Fruit fly (Drosophila melanogaster) whole organism, pupa: ENCODE data around the gene CG31286.
A peak's percentile ranks its signal among the peaks of the same experiment; 100 is the strongest.

Experiments
- CG10348 ChIP-seq: fragments of 200-800 bp; sonication (Bioruptor generic); IDR thresholded peaks from 2 replicates; pipeline ENCODE4 v1.3.6; 2022; ENCODE audit warnings: missing biosample characterization, missing genetic modification characterization
- CG12605 ChIP-seq: fragments of 200-800 bp; sonication (Bioruptor generic); IDR thresholded peaks from 2 replicates; pipeline ENCODE4 v1.3.6; 2022; ENCODE audit warnings: missing biosample characterization, missing genetic modification characterization
- CG13204 ChIP-seq: fragments of 200-800 bp; sonication (Bioruptor generic); optimal IDR thresholded peaks from 2 replicates; lab custom pipeline; 2018; ENCODE audit warnings: missing biosample characterization, mild to moderate bottlenecking, missing genetic modification characterization, moderate library complexity
- CG14655 ChIP-seq: fragments of 200-800 bp; sonication (Bioruptor generic); optimal IDR thresholded peaks from 3 replicates; lab custom pipeline; 2017; ENCODE audit warnings: mild to moderate bottlenecking, missing biosample characterization, missing genetic modification reagents, missing genetic modification characterization
- CG15710 ChIP-seq: fragments of 200-800 bp; sonication (Bioruptor generic); optimal IDR thresholded peaks from 2 replicates; lab custom pipeline; 2018; ENCODE audit warnings: missing biosample characterization, mild to moderate bottlenecking, missing genetic modification characterization, moderate library complexity
- CG17806 ChIP-seq: fragments of 200-800 bp; sonication (Bioruptor generic); optimal IDR thresholded peaks from 2 replicates; lab custom pipeline; 2018; ENCODE audit warnings: missing biosample characterization, mild to moderate bottlenecking, missing genetic modification characterization, moderate library complexity
- CG32121 ChIP-seq: fragments of 200-800 bp; sonication (Bioruptor generic); IDR thresholded peaks from 2 replicates; pipeline ENCODE4 v1.3.6; 2022; ENCODE audit warnings: missing biosample characterization, missing genetic modification characterization
- CG34367 ChIP-seq: fragments of 200-800 bp; sonication (Bioruptor generic); optimal IDR thresholded peaks from 2 replicates; lab custom pipeline; 2018; ENCODE audit warnings: missing biosample characterization, mild to moderate bottlenecking, missing genetic modification characterization
- CG4496 ChIP-seq: fragments of 200-800 bp; sonication (Bioruptor generic); IDR thresholded peaks from 3 replicates; pipeline ENCODE4 v1.3.6; 2022; ENCODE audit warnings: missing biosample characterization, missing genetic modification characterization
- CG8159 ChIP-seq: fragments of 200-800 bp; sonication (Bioruptor generic); optimal IDR thresholded peaks from 3 replicates; lab custom pipeline; 2018; ENCODE audit warnings: missing biosample characterization, mild to moderate bottlenecking, missing genetic modification characterization, moderate library complexity
- CG8301 ChIP-seq: fragments of 200-800 bp; sonication (Bioruptor generic); optimal IDR thresholded peaks from 2 replicates; lab custom pipeline; 2018; ENCODE audit warnings: missing biosample characterization, mild to moderate bottlenecking, missing genetic modification characterization
- CG9948 ChIP-seq: fragments of 200-800 bp; sonication (Bioruptor generic); optimal IDR thresholded peaks from 2 replicates; lab custom pipeline; 2018; ENCODE audit warnings: missing biosample characterization, mild to moderate bottlenecking, missing genetic modification characterization, moderate library complexity
- D1 ChIP-seq: fragments of 200-800 bp; sonication (Bioruptor generic); optimal IDR thresholded peaks from 2 replicates; lab custom pipeline; 2018; ENCODE audit warnings: missing biosample characterization, mild to moderate bottlenecking, missing genetic modification characterization, moderate library complexity
- EcR ChIP-seq: fragments of 200-800 bp; sonication (Bioruptor generic); optimal IDR thresholded peaks from 3 replicates; lab custom pipeline; 2019; ENCODE audit warnings: missing biosample characterization, missing genetic modification characterization, mild to moderate bottlenecking, moderate library complexity, missing genetic modification reagents
- Ets98B ChIP-seq: fragments of 200-800 bp; sonication (Bioruptor generic); IDR thresholded peaks from 2 replicates; pipeline ENCODE4 v1.3.6; 2022; ENCODE audit warnings: missing biosample characterization, missing genetic modification characterization
- Pif1A ChIP-seq: fragments of 200-800 bp; sonication (Bioruptor generic); optimal IDR thresholded peaks from 3 replicates; lab custom pipeline; 2016; ENCODE audit warnings: missing biosample characterization, missing genetic modification characterization
- Pif1B ChIP-seq: fragments of 200-800 bp; sonication (Bioruptor generic); optimal IDR thresholded peaks from 3 replicates; lab custom pipeline; 2016; ENCODE audit warnings: missing biosample characterization, missing genetic modification characterization
- Snoo ChIP-seq: fragments of 200-800 bp; sonication (Bioruptor generic); optimal IDR thresholded peaks from 3 replicates; lab custom pipeline; 2017; ENCODE audit warnings: missing biosample characterization, mild to moderate bottlenecking, missing genetic modification characterization, inconsistent platforms
- fd96Ca ChIP-seq: fragments of 200-800 bp; sonication (Bioruptor generic); IDR thresholded peaks from 3 replicates; pipeline ENCODE4 v1.3.6; 2022; ENCODE audit warnings: missing biosample characterization, missing genetic modification characterization
- gl ChIP-seq: fragments of 200-800 bp; sonication (Bioruptor generic); optimal IDR thresholded peaks from 2 replicates; lab custom pipeline; 2018; ENCODE audit warnings: missing biosample characterization, mild to moderate bottlenecking, missing genetic modification characterization
- rn ChIP-seq: fragments of 200-800 bp; sonication (Bioruptor generic); IDR thresholded peaks from 2 replicates; pipeline ENCODE4 v1.3.6; 2022; ENCODE audit warnings: missing biosample characterization, missing genetic modification characterization

CG31286 gene

DNA sequence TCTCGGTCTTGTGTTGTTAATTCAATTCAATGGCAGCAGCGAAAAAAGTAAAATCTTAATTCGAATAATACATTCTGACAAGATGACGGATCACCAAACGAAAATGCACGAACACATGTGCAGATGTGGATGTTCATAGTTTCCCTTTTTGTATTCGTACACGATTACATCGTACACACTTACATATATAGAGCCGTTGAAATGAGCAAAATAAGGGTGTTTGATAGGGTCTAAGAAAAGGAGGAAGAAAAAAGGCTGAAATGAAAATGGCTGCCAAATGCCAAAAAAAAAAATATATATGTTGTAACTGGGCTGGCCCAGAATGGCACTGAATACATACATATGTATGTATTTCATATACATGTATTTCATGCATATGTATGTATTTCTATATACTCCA lies 27.2 kb downstream of the CG31286 start:
- TF ChIP-seq CG10348 (GFP tag; lab: Robert Waterston, UW) = no peak
- no peak for TF ChIP-seq Snoo (tag; lab: Kevin White, UChicago)
- no peak for TF ChIP-seq CG13204
- TF ChIP-seq CG14655 (GFP tag; lab: Kevin White, UChicago) = no peak
- TF ChIP-seq fd96Ca (GFP tag; lab: Robert Waterston, UW) = no peak
- no peak for TF ChIP-seq EcR (GFP tag; lab: Kevin White, UChicago)
- no peak for TF ChIP-seq CG8159 (tag; lab: Kevin White, UChicago)
- TF ChIP-seq, all 21 proteins: peak for 0

DNA sequence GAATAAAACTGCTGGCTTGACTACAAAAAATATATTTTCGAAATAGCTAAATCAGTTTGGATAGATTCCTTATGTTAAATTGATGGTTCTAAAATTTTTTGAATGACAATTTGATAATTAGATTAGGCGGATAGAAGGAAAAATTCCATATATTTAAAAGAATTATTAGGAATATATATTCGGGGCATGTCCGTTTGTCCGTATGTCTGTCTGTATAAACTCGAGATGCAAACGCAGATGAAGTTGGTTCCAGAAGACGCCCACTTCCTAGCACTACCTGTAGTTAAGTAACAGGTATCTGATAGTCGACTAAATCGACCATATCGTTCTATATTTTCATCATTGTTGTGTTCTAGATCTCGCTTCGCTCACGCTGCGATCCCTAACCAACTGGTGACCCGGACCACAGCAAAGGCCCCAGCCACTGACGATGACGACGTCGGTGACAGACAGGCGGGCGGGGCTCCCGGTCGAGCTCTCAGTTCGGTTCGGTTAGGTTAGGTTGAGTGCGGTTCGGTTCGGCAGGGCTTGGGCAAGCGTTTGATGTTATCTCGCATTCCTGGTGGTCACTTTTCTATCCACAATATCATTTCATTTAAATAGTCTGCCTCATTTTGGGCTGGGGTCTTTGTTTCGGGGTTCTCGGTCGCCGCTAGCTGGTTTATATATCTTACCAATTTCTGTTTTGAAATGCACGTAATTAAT lies 31.4 kb downstream of the CG31286 start:
- no peak for TF ChIP-seq fd96Ca (GFP tag; lab: Robert Waterston, UW)
- no peak for TF ChIP-seq CG8159 (tag; lab: Kevin White, UChicago)
- no peak for TF ChIP-seq CG14655 (GFP tag; lab: Kevin White, UChicago)
- no peak for TF ChIP-seq CG12605 (GFP tag; lab: Robert Waterston, UW)
- TF ChIP-seq Pif1B (GFP tag; lab: Kevin White, UChicago) = no peak
- TF ChIP-seq CG9948 = no peak
- no peak for TF ChIP-seq CG4496 (GFP tag; lab: Robert Waterston, UW)
- TF ChIP-seq Snoo (tag; lab: Kevin White, UChicago) = no peak
- TF ChIP-seq rn = no peak
- TF ChIP-seq CG8301 (tag; lab: Kevin White, UChicago) = no peak
- TF ChIP-seq Ets98B (GFP tag; lab: Robert Waterston, UW) = no peak
- no peak for TF ChIP-seq CG32121 (GFP tag; lab: Robert Waterston, UW)
- no peak for TF ChIP-seq CG13204
- TF ChIP-seq, all 21 proteins: peak for 0

DNA sequence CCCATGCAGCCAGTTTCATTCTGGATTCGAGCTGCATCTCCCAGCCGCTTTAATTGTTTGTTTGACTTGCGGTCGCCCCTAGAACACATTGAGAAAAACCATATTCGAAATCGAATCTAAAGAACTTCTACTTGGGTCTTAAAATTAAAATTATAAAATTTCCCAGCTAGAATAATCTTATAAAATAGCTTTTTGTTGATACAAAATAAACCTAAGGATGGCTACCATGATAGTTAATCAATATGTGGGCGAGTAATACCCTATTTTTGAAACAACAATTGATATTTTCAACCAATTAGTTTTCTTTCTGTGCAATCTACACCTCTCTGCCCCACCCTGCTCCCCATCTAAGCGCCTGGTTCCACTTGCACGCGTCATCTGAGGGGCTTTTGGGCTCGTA lies 33.5 kb downstream of the CG31286 start:
- TF ChIP-seq Pif1A (GFP tag; lab: Kevin White, UChicago) = peak; percentile 8
- TF ChIP-seq CG4496 (GFP tag; lab: Robert Waterston, UW) = no peak
- TF ChIP-seq CG8159 (tag; lab: Kevin White, UChicago) = peak; percentile 59

DNA sequence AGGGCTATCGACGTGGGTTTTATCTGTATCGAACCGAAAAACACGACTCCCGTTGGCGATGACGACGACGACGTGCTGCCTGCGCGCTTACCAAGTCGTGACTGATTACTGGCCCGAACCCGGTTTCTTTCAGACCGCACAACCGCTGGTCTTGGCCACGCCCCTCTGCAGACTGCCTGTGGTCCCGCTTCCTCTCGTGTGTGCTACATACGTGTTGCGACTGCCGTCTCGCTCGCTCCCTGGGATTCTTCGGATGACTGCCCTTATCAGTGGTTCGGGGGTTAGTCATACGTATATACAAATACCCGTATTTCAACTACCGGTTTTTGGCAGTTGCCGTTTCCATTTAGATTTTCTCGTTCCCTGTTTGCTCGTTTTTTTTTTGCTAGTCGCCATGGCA lies 37.4 kb downstream of the CG31286 start, which contains the start of gene lab:
TSS of gene lab (minus strand) at position 111 of the 400 bp plus-strand sequence.
- TF ChIP-seq CG4496 (GFP tag; lab: Robert Waterston, UW) (no peak), CG13204 (no peak), Snoo (tag; lab: Kevin White, UChicago) (no peak), CG12605 (GFP tag; lab: Robert Waterston, UW) (no peak), fd96Ca (GFP tag; lab: Robert Waterston, UW) (no peak), CG17806 (tag; lab: Kevin White, UChicago) (no peak), Pif1A (GFP tag; lab: Kevin White, UChicago) (no peak), CG10348 (GFP tag; lab: Robert Waterston, UW) (no peak), gl (no peak), CG8301 (tag; lab: Kevin White, UChicago) (no peak), CG8159 (tag; lab: Kevin White, UChicago) (no peak), CG32121 (GFP tag; lab: Robert Waterston, UW) (no peak), D1 (tag; lab: Kevin White, UChicago) (no peak), CG15710 (tag; lab: Kevin White, UChicago) (no peak), CG34367 (tag; lab: Kevin White, UChicago) (no peak), CG14655 (GFP tag; lab: Kevin White, UChicago) (no peak), CG9948 (no peak), rn (no peak)

DNA sequence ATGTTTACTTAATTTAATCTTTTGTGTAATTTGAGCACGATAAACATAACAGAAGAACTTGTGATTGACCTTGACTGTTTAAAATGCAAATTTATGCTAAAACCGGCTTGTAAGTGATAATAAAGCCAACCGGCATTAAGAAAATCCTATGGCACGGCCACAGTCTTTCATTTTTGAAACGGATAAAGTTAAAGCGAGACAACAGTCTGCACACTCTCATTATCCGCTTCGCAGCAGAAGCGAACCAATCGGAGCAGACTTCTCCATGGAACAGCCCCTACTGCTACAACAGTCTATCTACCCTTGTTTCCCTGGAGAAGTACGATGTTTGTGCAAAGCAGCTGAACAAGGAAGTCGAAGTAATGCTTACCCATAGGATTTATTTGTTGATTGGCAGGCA lies 42.1 kb downstream of the CG31286 start:
- TF ChIP-seq Snoo (tag; lab: Kevin White, UChicago) (no peak), D1 (tag; lab: Kevin White, UChicago) (no peak), Pif1A (GFP tag; lab: Kevin White, UChicago) (no peak), CG4496 (GFP tag; lab: Robert Waterston, UW) (no peak), Ets98B (GFP tag; lab: Robert Waterston, UW) (no peak), CG32121 (GFP tag; lab: Robert Waterston, UW) (no peak), rn (no peak), CG8301 (tag; lab: Kevin White, UChicago) (no peak), CG9948 (no peak), CG12605 (GFP tag; lab: Robert Waterston, UW) (no peak), CG34367 (tag; lab: Kevin White, UChicago) (no peak)
- TF ChIP-seq, all 21 proteins: peak for 0

DNA sequence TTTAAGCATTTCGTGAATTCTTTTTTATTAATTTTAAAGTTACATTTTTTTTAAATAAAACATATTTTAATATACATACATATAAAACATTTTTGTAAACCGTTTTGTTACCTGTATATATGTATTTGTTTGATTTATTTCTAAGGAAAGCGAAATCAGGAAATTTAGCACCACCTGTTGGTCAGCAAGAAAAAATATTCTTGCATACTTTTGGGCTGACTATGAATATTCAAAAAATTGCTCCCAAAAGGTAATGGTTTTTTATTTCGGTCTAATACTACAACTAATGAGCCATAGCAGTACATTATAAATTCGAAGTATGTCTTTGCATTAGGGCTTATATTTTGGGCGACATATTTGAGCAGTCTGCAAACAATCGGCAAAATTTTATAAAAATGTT lies 42.6 kb downstream of the CG31286 start:
- no peak for TF ChIP-seq CG13204
- TF ChIP-seq Snoo (tag; lab: Kevin White, UChicago) = no peak
- peak; percentile 74 for TF ChIP-seq D1 (tag; lab: Kevin White, UChicago)

DNA sequence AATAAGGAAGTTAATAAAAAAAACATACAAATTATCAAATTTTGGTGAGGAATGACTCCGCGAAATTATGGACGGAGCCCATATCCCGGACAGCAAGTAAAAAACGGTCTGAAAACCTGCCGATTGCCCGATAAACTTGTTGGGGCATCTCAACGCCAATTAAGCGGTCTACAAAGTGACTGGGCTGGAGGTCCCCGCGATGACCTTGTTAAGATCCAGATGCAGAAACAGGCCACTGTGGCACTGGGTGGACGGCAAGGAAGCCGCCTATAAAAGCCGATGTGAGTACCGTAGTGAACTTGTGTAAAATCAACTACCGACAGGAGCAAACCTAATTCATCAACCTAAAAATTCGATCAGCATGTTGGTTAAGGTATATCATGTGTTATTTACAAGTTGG lies 43.1 kb downstream of the CG31286 start, which contains the start of gene Edg84A:
TSS of gene Edg84A (plus strand) at position 301 of the 400 bp plus-strand sequence.
- no peak for TF ChIP-seq CG10348 (GFP tag; lab: Robert Waterston, UW)
- no peak for TF ChIP-seq CG13204
- no peak for TF ChIP-seq Pif1A (GFP tag; lab: Kevin White, UChicago)
- no peak for TF ChIP-seq Snoo (tag; lab: Kevin White, UChicago)
- TF ChIP-seq Ets98B (GFP tag; lab: Robert Waterston, UW) = no peak
- TF ChIP-seq CG8159 (tag; lab: Kevin White, UChicago) = no peak
- TF ChIP-seq CG4496 (GFP tag; lab: Robert Waterston, UW) = no peak
- no peak for TF ChIP-seq CG34367 (tag; lab: Kevin White, UChicago)
- no peak for TF ChIP-seq gl
- no peak for TF ChIP-seq fd96Ca (GFP tag; lab: Robert Waterston, UW)
- no peak for TF ChIP-seq CG15710 (tag; lab: Kevin White, UChicago)
- no peak for TF ChIP-seq EcR (GFP tag; lab: Kevin White, UChicago)
- TF ChIP-seq CG8301 (tag; lab: Kevin White, UChicago) = no peak
- TF ChIP-seq CG17806 (tag; lab: Kevin White, UChicago) = no peak
- TF ChIP-seq Pif1B (GFP tag; lab: Kevin White, UChicago) = no peak
- TF ChIP-seq CG32121 (GFP tag; lab: Robert Waterston, UW) = no peak
- TF ChIP-seq rn = no peak
- TF ChIP-seq CG9948 = no peak
- no peak for TF ChIP-seq D1 (tag; lab: Kevin White, UChicago)
- no peak for TF ChIP-seq CG12605 (GFP tag; lab: Robert Waterston, UW)
